Worm (Caenorhabditis elegans): Measurements from ENCODE around the gene atn-1.

DNA sequence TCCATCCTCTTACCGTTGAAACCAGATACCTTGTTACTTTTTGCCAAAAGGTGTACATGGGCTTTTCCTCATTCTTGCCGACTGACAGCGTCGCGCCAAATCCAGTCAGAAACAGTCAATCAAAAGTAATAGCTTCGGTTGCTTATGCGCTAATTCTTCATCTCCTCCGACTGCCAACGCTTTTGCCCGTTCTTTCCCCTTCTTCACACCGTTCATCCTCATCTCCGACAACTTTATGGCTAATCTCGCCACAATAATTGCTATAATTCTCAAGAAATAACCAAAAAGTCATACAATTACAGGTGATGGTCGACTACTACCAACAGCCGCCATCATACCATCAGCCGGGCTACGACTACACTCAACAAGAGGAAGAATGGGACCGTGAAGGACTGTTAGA, at the start of gene atn-1:
- no peak for TF ChIP-seq flt-1 (GFP tag; IDR thresholded peaks at IDR 0.05)
- no peak for TF ChIP-seq ama-1 (optimal IDR thresholded peaks at IDR 0.05)
- TF ChIP-seq ceh-36 (tag; optimal IDR thresholded peaks at IDR 0.05) = no peak

Measured in whole organism, early embryonic.